Fruit fly (Drosophila melanogaster) whole organism, wandering third instar larva: Measurements from ENCODE around the gene cbt.

Experiments used
- CG9705 ChIP-seq: fragments of 200-800 bp; sonication (Bioruptor generic); optimal IDR thresholded peaks from 2 replicates; lab custom pipeline; 2018; ENCODE audit warnings: missing biosample characterization, mild to moderate bottlenecking, missing genetic modification characterization
- CrebA ChIP-seq: fragments of 200-800 bp; sonication (Bioruptor generic); optimal IDR thresholded peaks from 2 replicates; lab custom pipeline; 2016; ENCODE audit warnings: missing biosample characterization, mild to moderate bottlenecking, missing genetic modification characterization, borderline replicate concordance
- Dfd ChIP-seq: fragments of >200 bp; optimal IDR thresholded peaks from 2 replicates; lab custom pipeline; 2017; ENCODE audit warnings: missing biosample characterization, missing genetic modification characterization
- GATAd ChIP-seq: sonication (Bioruptor generic); optimal IDR thresholded peaks from 2 replicates; lab custom pipeline; 2016; ENCODE audit warnings: missing biosample characterization, missing genetic modification characterization
- HLH106 ChIP-seq: fragments of 200-800 bp; optimal IDR thresholded peaks from 3 replicates; lab custom pipeline; 2019; ENCODE audit warnings: missing biosample characterization, mild to moderate bottlenecking, missing genetic modification characterization, moderate library complexity
- Hnf4 ChIP-seq: fragments of 200-800 bp; sonication (Bioruptor generic); optimal IDR thresholded peaks from 2 replicates; lab custom pipeline; 2016; ENCODE audit warnings: missing biosample characterization, mild to moderate bottlenecking, missing genetic modification characterization
- Hr78 ChIP-seq: fragments of >200 bp; optimal IDR thresholded peaks from 2 replicates; lab custom pipeline; 2017; ENCODE audit warnings: missing biosample characterization, missing genetic modification characterization
- Hr83 ChIP-seq: fragments of 200-300 bp; sonication (Bioruptor generic); optimal IDR thresholded peaks from 2 replicates; lab custom pipeline; 2016; ENCODE audit warnings: missing biosample characterization, mild to moderate bottlenecking, missing genetic modification characterization, moderate library complexity; ENCODE audit not compliant: poor library complexity, severe bottlenecking
- Mio ChIP-seq: sonication (Bioruptor generic); optimal IDR thresholded peaks from 2 replicates; lab custom pipeline; 2016; ENCODE audit warnings: missing biosample characterization, missing genetic modification characterization
- Myc ChIP-seq: fragments of >200 bp; optimal IDR thresholded peaks from 2 replicates; lab custom pipeline; 2017
- N ChIP-seq: fragments of >200 bp; optimal IDR thresholded peaks from 2 replicates; lab custom pipeline; 2018; ENCODE audit warnings: missing biosample characterization, missing external identifiers, missing genetic modification characterization
- OdsH ChIP-seq: fragments of 200-800 bp; sonication (Bioruptor generic); optimal IDR thresholded peaks from 2 replicates; lab custom pipeline; 2016; ENCODE audit warnings: missing biosample characterization, mild to moderate bottlenecking, missing genetic modification characterization
- Rel ChIP-seq, 2 experiments: fragments of 200-800 bp; sonication (Bioruptor generic) in 1 of 2; optimal IDR thresholded peaks; 2 replicates in 1 of 2; 3 replicates in 1 of 2; lab custom pipeline; 2016 to 2019; ENCODE audit warnings: mild to moderate bottlenecking in 2 of 2, missing biosample characterization in 2 of 2, missing genetic modification characterization in 2 of 2, moderate library complexity in 1 of 2
- Sp1 ChIP-seq: fragments of 200-800 bp; sonication (Bioruptor generic); optimal IDR thresholded peaks from 3 replicates; lab custom pipeline; 2019; ENCODE audit warnings: missing biosample characterization, mild to moderate bottlenecking, missing genetic modification characterization, moderate library complexity
- br ChIP-seq: fragments of 200-800 bp; sonication (Bioruptor generic); optimal IDR thresholded peaks from 2 replicates; lab custom pipeline; 2016; ENCODE audit warnings: missing biosample characterization, missing genetic modification characterization
- brk ChIP-seq: fragments of 200-800 bp; sonication (Bioruptor generic); optimal IDR thresholded peaks from 2 replicates; lab custom pipeline; 2016; ENCODE audit warnings: missing biosample characterization, mild to moderate bottlenecking, missing genetic modification characterization
- dl ChIP-seq, 2 experiments: fragments of 175-275, 200-275 bp in 1 of 2; fragments of 200-275 bp in 1 of 2; sonication (Bioruptor generic); optimal IDR thresholded peaks; lab custom pipeline; 2018; ENCODE audit warnings: mild to moderate bottlenecking in 2 of 2, missing biosample characterization in 2 of 2, missing genetic modification characterization in 2 of 2, moderate library complexity in 2 of 2; ENCODE audit not compliant: partially characterized antibody in 2 of 2, insufficient read depth in 1 of 2
- dmrt93B ChIP-seq: fragments of 200-800 bp; sonication (Bioruptor generic); optimal IDR thresholded peaks from 2 replicates; lab custom pipeline; 2018; ENCODE audit warnings: missing biosample characterization, mild to moderate bottlenecking, missing genetic modification characterization
- dsf ChIP-seq: sonication (Bioruptor generic); optimal IDR thresholded peaks from 2 replicates; lab custom pipeline; 2016; ENCODE audit warnings: missing biosample characterization, missing genetic modification characterization, borderline replicate concordance
- ey ChIP-seq: fragments of 200-800 bp; sonication (Bioruptor generic); optimal IDR thresholded peaks from 2 replicates; lab custom pipeline; 2016; ENCODE audit warnings: missing biosample characterization, missing genetic modification characterization
- foxo ChIP-seq, 2 experiments: fragments of 200-800 bp; sonication (Bioruptor generic); optimal IDR thresholded peaks; 2 replicates in 1 of 2; 3 replicates in 1 of 2; lab custom pipeline; 2016 to 2017; ENCODE audit warnings: missing biosample characterization in 2 of 2, missing genetic modification characterization in 2 of 2
- fru ChIP-seq: fragments of 200-800 bp; sonication (Bioruptor generic); optimal IDR thresholded peaks from 3 replicates; lab custom pipeline; 2016; ENCODE audit warnings: missing biosample characterization, mild to moderate bottlenecking, missing genetic modification characterization
- h ChIP-seq: fragments of 200-800 bp; sonication (Bioruptor generic); optimal IDR thresholded peaks from 3 replicates; lab custom pipeline; 2016; ENCODE audit warnings: missing biosample characterization, mild to moderate bottlenecking, missing genetic modification characterization
- jim ChIP-seq: fragments of 175-275, 200-325 bp; sonication (Bioruptor generic); optimal IDR thresholded peaks from 2 replicates; lab custom pipeline; 2016; ENCODE audit warnings: missing biosample characterization, mild to moderate bottlenecking, missing genetic modification characterization
- lola ChIP-seq: fragments of >200 bp; optimal IDR thresholded peaks from 2 replicates; lab custom pipeline; 2017; ENCODE audit warnings: missing biosample characterization, missing genetic modification characterization
- pan ChIP-seq: fragments of >200 bp; optimal IDR thresholded peaks from 2 replicates; lab custom pipeline; 2017
- psq ChIP-seq: fragments of 200-800 bp; sonication (Bioruptor generic); optimal IDR thresholded peaks from 3 replicates; lab custom pipeline; 2017; ENCODE audit warnings: missing biosample characterization, mild to moderate bottlenecking, missing genetic modification characterization, moderate library complexity
- rgr ChIP-seq: fragments of 200-800 bp; sonication (Bioruptor generic); optimal IDR thresholded peaks from 3 replicates; lab custom pipeline; 2016; ENCODE audit warnings: missing biosample characterization, mild to moderate bottlenecking, missing genetic modification characterization
- sage ChIP-seq: fragments of 200-800 bp; sonication (Bioruptor generic); optimal IDR thresholded peaks from 2 replicates; lab custom pipeline; 2016; ENCODE audit warnings: missing biosample characterization, mild to moderate bottlenecking, missing genetic modification characterization
- sv ChIP-seq: fragments of 200-800 bp; sonication (Bioruptor generic); optimal IDR thresholded peaks from 3 replicates; lab custom pipeline; 2016; ENCODE audit warnings: missing biosample characterization, missing genetic modification characterization
- usp ChIP-seq: fragments of >200 bp; optimal IDR thresholded peaks from 2 replicates; lab custom pipeline; 2017; ENCODE audit warnings: missing biosample characterization, missing genetic modification characterization
- woc ChIP-seq: sonication (Bioruptor generic); optimal IDR thresholded peaks from 2 replicates; lab custom pipeline; 2016; ENCODE audit warnings: missing biosample characterization, mild to moderate bottlenecking, missing genetic modification characterization

The cbt gene

DNA sequence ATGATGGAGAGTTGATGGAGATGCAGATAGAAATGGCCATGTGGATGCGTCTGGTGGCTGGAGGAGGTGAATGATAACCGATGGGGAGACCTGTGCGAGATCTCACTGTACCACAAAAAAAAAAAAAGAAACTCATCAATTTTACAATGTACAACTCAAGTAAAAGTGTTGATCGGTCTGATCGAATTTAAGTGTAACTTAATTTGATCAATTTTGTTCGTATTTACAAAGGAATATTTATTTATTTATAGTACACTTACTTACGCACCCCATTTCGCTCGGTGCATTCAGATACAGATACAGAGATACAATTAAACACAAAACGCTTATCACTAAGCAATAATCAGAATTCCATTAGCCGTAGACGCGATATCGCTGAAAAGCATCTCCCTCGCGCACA is 43.3 kb upstream of the cbt start:
- TF ChIP-seq br (GFP tag; lab: Kevin White, UChicago) (peak; percentile 27), Dfd (GFP tag; lab: Kevin White, UChicago) (no peak), rgr (GFP tag; lab: Kevin White, UChicago) (peak; percentile 37), dmrt93B (GFP tag; lab: Kevin White, UChicago) (peak; percentile 1), GATAd (GFP tag; lab: Kevin White, UChicago) (no peak), foxo (GFP tag; optimal IDR thresholded peaks at IDR 0.05; lab: Kevin White, UChicago) (peak in 1 of 2 experiments; percentile 64), h (GFP tag; lab: Kevin White, UChicago) (peak; percentile 44), Hr78 (no peak), Sp1 (GFP tag; lab: Kevin White, UChicago) (peak; percentile 5), Hnf4 (GFP tag; lab: Kevin White, UChicago) (peak; percentile 43), HLH106 (tag; lab: Kevin White, UChicago) (peak; percentile 24)

- TF ChIP-seq OdsH (GFP tag; lab: Kevin White, UChicago): peak; percentile 27
- TF ChIP-seq h (GFP tag; lab: Kevin White, UChicago): peak; percentile 35
- peak; percentile 51 for TF ChIP-seq sv (GFP tag; lab: Kevin White, UChicago)
- no peak for TF ChIP-seq N (GFP tag; lab: Kevin White, UChicago)
- peak in 1 of 2 experiments; percentile 6 for TF ChIP-seq foxo (GFP tag; optimal IDR thresholded peaks at IDR 0.05; lab: Kevin White, UChicago)
- TF ChIP-seq jim (GFP tag; lab: Kevin White, UChicago): no peak
- TF ChIP-seq woc (GFP tag; lab: Kevin White, UChicago): no peak
Measured at dm6 chr2L:521940-522632, 42.6 kb upstream of the cbt start.

- no peak for TF ChIP-seq Myc (lab: Kevin White, UChicago)
- TF ChIP-seq lola (GFP tag; lab: Kevin White, UChicago): no peak
- TF ChIP-seq ey (GFP tag; lab: Kevin White, UChicago): no peak
- no peak for TF ChIP-seq h (GFP tag; lab: Kevin White, UChicago)
- TF ChIP-seq brk (GFP tag; lab: Kevin White, UChicago): no peak
- no peak for TF ChIP-seq dsf (GFP tag; lab: Kevin White, UChicago)
- no peak for TF ChIP-seq N (GFP tag; lab: Kevin White, UChicago)
- no peak for TF ChIP-seq Rel (GFP tag; optimal IDR thresholded peaks at IDR 0.05; lab: Kevin White, UChicago)
- TF ChIP-seq Rel (tag; optimal IDR thresholded peaks at IDR 0.05; lab: Kevin White, UChicago): no peak
- no peak for TF ChIP-seq sage (GFP tag; lab: Kevin White, UChicago)
- no peak for TF ChIP-seq HLH106 (tag; lab: Kevin White, UChicago)
Measured at dm6 chr2L:521001-521827, 41.7 kb upstream of the cbt start.

- no peak for TF ChIP-seq Hr83
- TF ChIP-seq jim (GFP tag; lab: Kevin White, UChicago): no peak
- no peak for TF ChIP-seq HLH106 (tag; lab: Kevin White, UChicago)
- TF ChIP-seq psq (GFP tag; lab: Kevin White, UChicago): peak; percentile 15
- TF ChIP-seq Rel (GFP tag; optimal IDR thresholded peaks at IDR 0.05; lab: Kevin White, UChicago): no peak
- TF ChIP-seq Rel (tag; optimal IDR thresholded peaks at IDR 0.05; lab: Kevin White, UChicago): no peak
- TF ChIP-seq foxo (GFP tag; optimal IDR thresholded peaks at IDR 0.05; lab: Kevin White, UChicago): peak in 1 of 2 experiments; percentile 38
- TF ChIP-seq lola (GFP tag; lab: Kevin White, UChicago): no peak
- no peak for TF ChIP-seq CG9705
- TF ChIP-seq usp: no peak
- peak; percentile 64 for TF ChIP-seq fru (GFP tag; lab: Kevin White, UChicago)
- TF ChIP-seq dl (GFP tag; optimal IDR thresholded peaks at IDR 0.05; lab: Kevin White, UChicago; ENCODE audit: insufficient read depth in 1 of 2, partially characterized antibody in 2 of 2): no peak
- peak; percentile 47 for TF ChIP-seq rgr (GFP tag; lab: Kevin White, UChicago)
- TF ChIP-seq CrebA: no peak
- TF ChIP-seq N (GFP tag; lab: Kevin White, UChicago): no peak
- TF ChIP-seq sv (GFP tag; lab: Kevin White, UChicago): peak; percentile 68
- peak; percentile 48 for TF ChIP-seq br (GFP tag; lab: Kevin White, UChicago)
- no peak for TF ChIP-seq GATAd (GFP tag; lab: Kevin White, UChicago)
- peak; percentile 44 for TF ChIP-seq ey (GFP tag; lab: Kevin White, UChicago)
- no peak for TF ChIP-seq pan (lab: Kevin White, UChicago)
- no peak for TF ChIP-seq woc (GFP tag; lab: Kevin White, UChicago)
- peak; percentile 41 for TF ChIP-seq h (GFP tag; lab: Kevin White, UChicago)
- no peak for TF ChIP-seq Myc (lab: Kevin White, UChicago)
- TF ChIP-seq Hnf4 (GFP tag; lab: Kevin White, UChicago): peak; percentile 27
- peak; percentile 5 for TF ChIP-seq Sp1 (GFP tag; lab: Kevin White, UChicago)
- TF ChIP-seq Mio: no peak
- TF ChIP-seq Hr78: no peak
Measured at dm6 chr2L:520331-521000, 41.0 kb upstream of the cbt start.
